Worm (Caenorhabditis elegans): ENCODE results near the gene paqr-1.

ce11 chrIV:6572238-6572637, 17.0 kb upstream of the paqr-1 start, which contains the start of gene bicd-1:
- TF ChIP-seq ama-1 (optimal IDR thresholded peaks at IDR 0.05) (no peak), hmg-4 (GFP tag; optimal IDR thresholded peaks at IDR 0.05) (no peak), ets-7 (tag; optimal IDR thresholded peaks at IDR 0.05) (no peak), tbx-37 (GFP tag; conservative IDR thresholded peaks at IDR 0.05) (no peak), F13C5.2 (tag; optimal IDR thresholded peaks at IDR 0.05) (no peak), hnd-1 (tag; optimal IDR thresholded peaks at IDR 0.05) (no peak), B0310.2 (tag; optimal IDR thresholded peaks at IDR 0.05) (no peak), ceh-36 (tag; optimal IDR thresholded peaks at IDR 0.05) (no peak), scrt-1 (GFP tag; IDR thresholded peaks at IDR 0.05) (no peak), sea-1 (GFP tag; conservative IDR thresholded peaks at IDR 0.05) (no peak)
